Fruit fly (Drosophila melanogaster) whole organism, prepupa: ENCODE measurements around the gene CG4872.
A peak's percentile ranks its signal among the peaks of the same experiment; 100 is the strongest.

Experiments
- CG6792 ChIP-seq: fragments of 200-800 bp; sonication (Bioruptor generic); optimal IDR thresholded peaks from 3 replicates; lab custom pipeline; 2016; ENCODE audit warnings: missing biosample characterization, missing genetic modification characterization
- CG6854 ChIP-seq: fragments of 200-800 bp; sonication (Bioruptor generic); optimal IDR thresholded peaks from 2 replicates; lab custom pipeline; 2017; ENCODE audit warnings: missing biosample characterization, mild to moderate bottlenecking, missing genetic modification characterization
- CG9139 ChIP-seq: fragments of 200-800 bp; sonication (Bioruptor generic); optimal IDR thresholded peaks from 3 replicates; lab custom pipeline; 2017; ENCODE audit warnings: missing biosample characterization, mild to moderate bottlenecking, missing genetic modification characterization
- Lpt ChIP-seq: fragments of 200-800 bp; sonication (Bioruptor generic); optimal IDR thresholded peaks from 3 replicates; lab custom pipeline; 2016; ENCODE audit warnings: missing biosample characterization, missing genetic modification characterization
- esn ChIP-seq: fragments of 200-800 bp; sonication (Bioruptor generic); optimal IDR thresholded peaks from 2 replicates; lab custom pipeline; 2016; ENCODE audit warnings: missing biosample characterization, mild to moderate bottlenecking, missing genetic modification characterization, moderate library complexity
- pdm3 ChIP-seq: fragments of 200-800 bp; sonication (Bioruptor generic); optimal IDR thresholded peaks from 3 replicates; lab custom pipeline; 2016; ENCODE audit warnings: missing biosample characterization, missing genetic modification characterization

DNA sequence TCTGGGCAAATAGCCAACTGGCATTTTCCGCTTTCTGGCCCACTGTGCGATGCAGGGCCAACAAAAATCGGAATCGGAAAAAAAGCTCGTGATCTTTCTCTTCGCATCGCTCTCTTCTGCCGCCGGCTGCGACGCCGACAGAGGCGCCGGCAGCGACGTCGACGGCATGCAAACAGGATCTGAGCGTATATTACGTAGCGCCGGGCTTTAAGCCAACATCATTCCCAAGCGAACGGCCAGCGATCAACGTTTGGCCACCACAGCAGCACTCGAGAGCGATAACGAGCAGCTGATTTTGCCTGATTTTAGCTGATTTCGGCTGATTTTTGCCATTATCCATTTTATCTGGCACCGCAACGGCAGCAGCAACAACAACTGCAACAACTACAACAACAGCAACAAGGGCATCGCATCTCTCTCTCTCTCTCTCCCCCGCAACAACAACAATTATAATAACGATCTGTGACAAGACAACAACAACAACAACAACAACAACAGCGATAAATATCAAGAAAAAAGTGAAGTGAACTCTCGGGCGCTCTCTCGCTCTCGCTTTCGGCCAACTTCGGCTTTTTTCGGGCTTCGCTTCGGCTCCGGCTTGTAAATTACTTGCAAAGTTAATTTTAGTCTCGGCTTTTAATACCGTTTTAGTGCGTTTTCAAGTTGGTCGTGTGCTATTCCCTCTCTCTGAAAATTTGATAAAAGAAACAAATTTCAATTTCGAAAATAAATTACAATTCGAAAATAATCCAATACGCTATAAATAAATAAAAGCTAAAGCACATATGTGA is 32.0 kb downstream of the CG4872 start, which contains the start of gene CG4928:
- peak; percentile 55 for TF ChIP-seq CG6854
- TF ChIP-seq esn (GFP tag; lab: Kevin White, UChicago): no peak
- TF ChIP-seq CG9139 (GFP tag; lab: Kevin White, UChicago): peak; percentile 10
- TF ChIP-seq pdm3 (GFP tag; lab: Kevin White, UChicago): no peak
- peak; percentile 2 for TF ChIP-seq Lpt (GFP tag; lab: Kevin White, UChicago)
- TF ChIP-seq CG6792 (GFP tag; lab: Kevin White, UChicago): no peak
